Fruit fly (Drosophila melanogaster): Measurements from ENCODE around the gene sunn.

DNA sequence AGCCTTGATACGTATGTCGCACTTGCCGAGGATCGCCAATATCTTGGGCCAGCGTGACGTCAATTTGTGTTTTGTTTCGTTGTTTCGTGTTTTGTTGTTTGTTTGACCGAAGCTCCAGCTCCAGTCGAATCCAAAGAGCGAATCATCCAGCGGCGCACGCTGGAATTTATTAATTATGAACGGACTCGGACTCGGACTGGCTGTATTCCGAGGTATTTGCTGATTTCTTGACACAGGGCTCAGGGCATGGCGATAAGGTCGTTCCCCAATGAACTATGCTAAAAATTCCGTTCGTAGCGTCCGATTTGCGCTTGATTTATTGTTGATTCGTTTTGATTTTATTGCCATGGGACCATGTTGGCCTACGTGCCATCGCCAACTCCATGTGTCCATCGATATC lies 11.2 kb upstream of the sunn start:
- no peak for TF ChIP-seq psq (optimal IDR thresholded peaks at IDR 0.05)
- TF ChIP-seq Sin3A (optimal IDR thresholded peaks at IDR 0.05), result no peak
- TF ChIP-seq Myc (optimal IDR thresholded peaks at IDR 0.05), result no peak
- TF ChIP-seq ttk (optimal IDR thresholded peaks at IDR 0.05), result no peak
- TF ChIP-seq insv (optimal IDR thresholded peaks at IDR 0.05), result no peak
